Fruit fly (Drosophila melanogaster): ENCODE measurements around the gene CG15202.

Gene CG15202

dm6 chrX:11108148-11108844, 34.0 kb upstream of the CG15202 start, which contains the start of gene Hsp60A (continued):
- TF ChIP-seq row (GFP tag; IDR thresholded peaks at IDR 0.05) (peak; percentile 82), CG10321 (GFP tag; IDR thresholded peaks at IDR 0.05) (no peak), gem (tag; optimal IDR thresholded peaks at IDR 0.05) (peak; percentile 73), Atf-2 (GFP tag; optimal IDR thresholded peaks at IDR 0.05) (no peak), nerfin-2 (GFP tag; IDR thresholded peaks at IDR 0.05; ENCODE audit: partially characterized antibody) (peak; percentile 78), Vsx1 (GFP tag; optimal IDR thresholded peaks at IDR 0.05) (no peak), CG33213 (GFP tag; optimal IDR thresholded peaks at IDR 0.05) (no peak), gcm2 (GFP tag; optimal IDR thresholded peaks at IDR 0.05) (no peak), CG11695 (GFP tag; IDR thresholded peaks at IDR 0.05) (no peak), nerfin-1 (tag; optimal IDR thresholded peaks at IDR 0.05) (peak; percentile 26), amos (GFP tag; IDR thresholded peaks at IDR 0.05; ENCODE audit: partially characterized antibody) (peak; percentile 75), H15 (GFP tag; IDR thresholded peaks at IDR 0.05) (no peak), shn (GFP tag; optimal IDR thresholded peaks at IDR 0.05) (no peak), NK7.1 (GFP tag; optimal IDR thresholded peaks at IDR 0.05) (no peak), vnd (GFP tag; IDR thresholded peaks at IDR 0.05; ENCODE audit: partially characterized antibody) (peak; percentile 80), CG13424 (tag; optimal IDR thresholded peaks at IDR 0.05) (peak; percentile 75), Mrtf (GFP tag; IDR thresholded peaks at IDR 0.05) (no peak), CG10209 (GFP tag; optimal IDR thresholded peaks at IDR 0.05) (peak; percentile 39), CG12071 (GFP tag; optimal IDR thresholded peaks at IDR 0.05) (no peak), CG3407 (GFP tag; optimal IDR thresholded peaks at IDR 0.05) (no peak), CG12391 (tag; optimal IDR thresholded peaks at IDR 0.05) (peak; percentile 74), Deaf1 (tag; optimal IDR thresholded peaks at IDR 0.05) (no peak)

dm6 chrX:11108845-11109450, 33.4 kb upstream of the CG15202 start:
- no peak for TF ChIP-seq Camta (GFP tag; optimal IDR thresholded peaks at IDR 0.05)
- no peak for TF ChIP-seq jing (GFP tag; optimal IDR thresholded peaks at IDR 0.05)
- peak; percentile 38; the same call in 1 of the 2 replicates for TF ChIP-seq Ptx1 (GFP tag; IDR thresholded peaks at IDR 0.05)
- TF ChIP-seq ftz-f1 (GFP tag; optimal IDR thresholded peaks at IDR 0.05): no peak
- no peak for TF ChIP-seq GATAe (GFP tag; conservative IDR thresholded peaks at IDR 0.05)
- no peak for TF ChIP-seq Optix (GFP tag; IDR thresholded peaks at IDR 0.05)
- TF ChIP-seq CG14965 (GFP tag; optimal IDR thresholded peaks at IDR 0.05; ENCODE audit: borderline replicate concordance): no peak
- TF ChIP-seq Dfd (GFP tag; optimal IDR thresholded peaks at IDR 0.05): peak in 1 of 2 experiments; percentile 68
- TF ChIP-seq tgo (GFP tag; IDR thresholded peaks at IDR 0.05): peak; percentile 23; the same call in 1 of the 3 replicates
- peak; percentile 82 for TF ChIP-seq CG15479 (GFP tag; optimal IDR thresholded peaks at IDR 0.05)
- no peak for TF ChIP-seq CG9727 (GFP tag; optimal IDR thresholded peaks at IDR 0.05)
- TF ChIP-seq CG4424 (GFP tag; optimal IDR thresholded peaks at IDR 0.05): peak; percentile 26
- peak in 1 of 2 experiments; percentile 68 for TF ChIP-seq Pdp1 (GFP tag; optimal IDR thresholded peaks at IDR 0.05)
- TF ChIP-seq dm (GFP tag; optimal IDR thresholded peaks at IDR 0.05): peak; percentile 80
- TF ChIP-seq hkb (optimal IDR thresholded peaks at IDR 0.05): no peak
- peak; percentile 43; the same call in 1 of the 2 replicates for TF ChIP-seq hkb (GFP tag; IDR thresholded peaks at IDR 0.05)
- peak; percentile 74; the same call in 2 of the 3 replicates for TF ChIP-seq CG34422 (GFP tag; IDR thresholded peaks at IDR 0.05)
- no peak for TF ChIP-seq CG11560 (tag; IDR thresholded peaks at IDR 0.05)
- TF ChIP-seq CG8478 (optimal IDR thresholded peaks at IDR 0.05): no peak
- TF ChIP-seq CG12744 (GFP tag; optimal IDR thresholded peaks at IDR 0.05): no peak
- TF ChIP-seq pros (GFP tag; optimal IDR thresholded peaks at IDR 0.05): peak; percentile 59
- no peak for TF ChIP-seq zen2 (GFP tag; IDR thresholded peaks at IDR 0.05; ENCODE audit: partially characterized antibody)
- no peak for TF ChIP-seq CG31388 (GFP tag; optimal IDR thresholded peaks at IDR 0.05)
- TF ChIP-seq row (GFP tag; IDR thresholded peaks at IDR 0.05): peak; percentile 52
- no peak for TF ChIP-seq klu (GFP tag; IDR thresholded peaks at IDR 0.05)
- 0 out of 2 replicates have a peak, but pooled peaks have one; percentile 17 for TF ChIP-seq esg (GFP tag; conservative IDR thresholded peaks at IDR 0.05)
- peak; percentile 12 for TF ChIP-seq phol (tag; optimal IDR thresholded peaks at IDR 0.05)
- TF ChIP-seq gsb-n (tag; optimal IDR thresholded peaks at IDR 0.05): no peak

Measured in whole organism, embryonic.